Worm (Caenorhabditis elegans): ENCODE results near the gene ttr-33.
A peak's percentile ranks its signal among the peaks of the same experiment; 100 is the strongest.

Gene ttr-33

DNA sequence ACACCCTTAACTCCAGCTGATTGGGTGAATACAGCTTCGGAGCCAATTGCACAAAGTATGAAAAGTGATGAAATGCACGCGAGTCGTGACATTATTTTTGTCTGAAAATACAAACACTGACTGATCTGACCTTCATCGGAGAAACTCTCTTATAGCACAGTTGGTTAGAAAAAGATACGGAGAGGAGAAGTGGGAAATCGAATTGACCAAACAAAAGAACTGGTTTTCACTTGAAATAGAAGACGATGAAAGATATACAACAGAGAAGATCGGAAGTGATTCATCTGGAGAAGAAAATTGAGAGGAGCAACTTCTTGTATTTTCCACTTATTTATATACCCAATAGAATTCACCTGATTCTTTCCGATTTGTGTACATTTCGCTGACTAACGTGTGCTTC, at the start of gene ttr-33:
TSS of gene ttr-33 (minus strand) at position 101 of the 400 bp plus-strand sequence.
- TF ChIP-seq nhr-10 (tag; optimal IDR thresholded peaks at IDR 0.05) (no peak), zag-1 (tag; optimal IDR thresholded peaks at IDR 0.05) (no peak), sma-3 (GFP tag; optimal IDR thresholded peaks at IDR 0.05) (peak; percentile 12), nhr-11 (tag; optimal IDR thresholded peaks at IDR 0.05) (no peak), nhr-129 (tag; optimal IDR thresholded peaks at IDR 0.05) (no peak), skn-1 (tag; optimal IDR thresholded peaks at IDR 0.05) (no peak), sem-4 (tag; optimal IDR thresholded peaks at IDR 0.05) (no peak), sma-9 (GFP tag; optimal IDR thresholded peaks at IDR 0.05) (peak; percentile 22), sma-9 (tag; optimal IDR thresholded peaks at IDR 0.05) (no peak), nhr-23 (tag; optimal IDR thresholded peaks at IDR 0.05) (no peak), ceh-16 (tag; optimal IDR thresholded peaks at IDR 0.05) (no peak), nhr-25 (tag; optimal IDR thresholded peaks at IDR 0.05) (no peak), fos-1 (tag; optimal IDR thresholded peaks at IDR 0.05) (peak; percentile 12), lsy-2 (tag; optimal IDR thresholded peaks at IDR 0.05) (no peak), ztf-11 (tag; optimal IDR thresholded peaks at IDR 0.05) (no peak)

DNA sequence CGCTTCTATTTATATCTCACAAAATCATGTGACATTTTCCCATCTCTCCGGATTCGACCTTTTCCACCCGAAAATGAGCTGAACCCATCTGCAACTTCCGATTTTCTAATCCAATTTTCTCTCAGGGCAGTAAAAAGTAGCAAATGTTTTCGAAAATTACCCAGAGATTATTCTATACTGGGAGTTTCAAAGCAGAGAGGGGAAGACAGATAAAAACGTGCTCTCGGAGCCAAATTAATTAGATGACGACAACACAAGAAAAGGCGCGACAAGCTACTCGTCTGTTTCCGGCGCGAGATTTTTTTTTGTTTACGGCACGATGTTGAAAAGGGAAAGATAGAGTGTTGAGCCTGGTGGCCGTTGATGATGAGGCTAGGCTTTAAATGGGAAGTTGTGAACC, 46.7 kb upstream of the ttr-33 start:
- TF ChIP-seq unc-39 (tag; optimal IDR thresholded peaks at IDR 0.05) (no peak), nhr-12 (tag; optimal IDR thresholded peaks at IDR 0.05) (no peak), sem-4 (tag; optimal IDR thresholded peaks at IDR 0.05) (peak; percentile 3), C34F6.9 (tag; optimal IDR thresholded peaks at IDR 0.05) (peak; percentile 21), lin-13 (GFP tag; optimal IDR thresholded peaks at IDR 0.05) (no peak), nhr-129 (tag; optimal IDR thresholded peaks at IDR 0.05) (peak; percentile 19)

DNA sequence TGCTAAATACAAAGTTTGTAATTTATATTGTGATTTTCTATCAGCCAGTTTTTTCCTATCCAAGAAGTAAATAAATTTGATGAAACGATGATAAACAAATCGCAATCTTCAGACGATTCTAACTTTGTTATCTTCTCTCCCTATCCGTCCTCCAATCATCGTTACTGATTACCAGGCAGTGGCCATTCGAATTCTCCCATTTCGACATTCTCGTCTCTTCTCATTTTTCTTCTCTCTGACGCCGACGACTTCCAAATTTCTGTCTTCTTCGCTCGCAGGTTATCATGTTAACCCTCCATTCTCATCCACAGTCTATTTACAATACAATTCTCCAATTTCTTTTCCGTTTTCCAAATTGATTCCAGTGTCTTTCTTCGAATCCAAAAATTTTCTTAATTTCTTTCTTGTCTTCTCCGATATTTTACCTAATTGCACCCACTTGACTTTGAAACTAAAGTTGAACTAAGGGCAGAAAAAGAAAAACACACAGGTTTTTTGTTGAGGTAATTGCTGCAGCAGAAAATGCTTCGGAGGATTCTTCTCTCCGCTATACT, 40.8 kb upstream of the ttr-33 start, which contains the start of gene F40A3.2:
TSS of gene F40A3.2 (plus strand) at position 504 of the 554 bp plus-strand sequence.
- TF ChIP-seq blmp-1 (tag; optimal IDR thresholded peaks at IDR 0.05; ENCODE audit: insufficient read depth) (no peak), mdl-1 (tag; optimal IDR thresholded peaks at IDR 0.05) (no peak), gmeb-1 (tag; optimal IDR thresholded peaks at IDR 0.05) (peak; percentile 16), C34F6.9 (tag; optimal IDR thresholded peaks at IDR 0.05) (no peak), nhr-129 (tag; optimal IDR thresholded peaks at IDR 0.05) (peak; percentile 3)

DNA sequence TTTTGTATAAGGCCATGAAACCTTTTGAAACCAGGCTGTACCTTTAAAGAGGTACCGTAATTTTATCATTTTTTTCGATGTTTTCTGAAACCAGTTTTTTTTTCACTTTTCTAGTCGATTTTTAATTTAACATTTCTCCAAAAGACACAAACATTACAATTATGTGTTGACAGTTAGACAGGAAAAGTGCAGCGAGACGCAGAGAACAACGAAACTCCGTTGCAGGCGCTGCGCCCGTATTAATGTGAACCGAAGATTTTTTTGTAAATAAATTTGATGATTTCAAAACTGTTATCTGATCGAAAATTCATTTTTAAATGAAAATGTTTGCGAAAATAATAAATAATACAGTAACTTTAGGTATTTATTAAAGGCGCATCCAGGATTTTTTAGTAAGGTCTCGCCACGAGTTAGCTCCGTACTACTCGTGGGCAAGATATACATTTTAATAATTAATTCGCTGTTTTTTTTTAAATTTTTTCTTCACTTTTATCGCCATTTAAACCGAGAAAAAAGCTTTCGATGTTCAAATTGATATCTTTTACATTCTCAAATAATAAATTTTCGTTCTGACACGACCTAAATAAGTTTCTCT, 39.3 kb upstream of the ttr-33 start, which contains the start of gene F40A3.3:
TSS of gene F40A3.3 (plus strand) at position 564 of the 595 bp plus-strand sequence.
- TF ChIP-seq nhr-237 (tag; optimal IDR thresholded peaks at IDR 0.05) (no peak), fos-1 (tag; optimal IDR thresholded peaks at IDR 0.05) (no peak), lsy-2 (tag; optimal IDR thresholded peaks at IDR 0.05) (peak in 1 of 2 experiments; percentile 12), egl-27 (tag; optimal IDR thresholded peaks at IDR 0.05) (no peak), unc-62 (GFP tag; optimal IDR thresholded peaks at IDR 0.05) (no peak), nhr-10 (tag; optimal IDR thresholded peaks at IDR 0.05) (no peak), unc-39 (tag; optimal IDR thresholded peaks at IDR 0.05) (no peak), ceh-82 (tag; optimal IDR thresholded peaks at IDR 0.05) (no peak), nhr-129 (tag; optimal IDR thresholded peaks at IDR 0.05) (peak; percentile 1), unc-55 (GFP tag; optimal IDR thresholded peaks at IDR 0.05) (peak; percentile 2), nhr-6 (tag; optimal IDR thresholded peaks at IDR 0.05) (no peak), nhr-25 (tag; optimal IDR thresholded peaks at IDR 0.05) (no peak)

DNA sequence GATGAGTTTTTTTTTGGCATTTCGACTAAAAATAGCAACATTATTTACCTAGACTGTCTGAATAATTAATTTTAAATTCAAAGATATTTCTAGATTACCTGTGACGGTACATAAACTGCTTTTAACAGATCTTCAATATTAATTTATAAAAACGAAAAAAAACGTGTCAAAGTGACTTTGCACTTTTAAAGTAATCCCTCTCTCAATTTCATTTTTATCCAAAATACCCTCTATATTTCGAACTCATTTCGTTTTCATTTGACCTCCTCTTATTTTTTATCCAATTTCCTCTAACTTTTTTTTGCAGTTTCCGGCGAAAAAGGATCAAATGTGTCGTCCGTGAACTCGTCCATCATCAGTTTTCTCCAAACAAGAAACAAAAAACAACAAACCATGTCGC, 37.7 kb upstream of the ttr-33 start, which contains the start of gene F40A3.4:
TSS of gene F40A3.4 (plus strand) at position 301 of the 400 bp plus-strand sequence.
- TF ChIP-seq dmd-4 (tag; optimal IDR thresholded peaks at IDR 0.05) (no peak), aly-2 (tag; optimal IDR thresholded peaks at IDR 0.05) (no peak), skn-1 (tag; optimal IDR thresholded peaks at IDR 0.05) (no peak), R02D3.7 (tag; optimal IDR thresholded peaks at IDR 0.05) (no peak), ceh-16 (tag; optimal IDR thresholded peaks at IDR 0.05) (no peak), F13H6.1 (tag; optimal IDR thresholded peaks at IDR 0.05) (no peak), alr-1 (tag; optimal IDR thresholded peaks at IDR 0.05) (no peak), mab-5 (tag; optimal IDR thresholded peaks at IDR 0.05) (no peak), lin-13 (GFP tag; optimal IDR thresholded peaks at IDR 0.05) (no peak), mbf-1 (tag; optimal IDR thresholded peaks at IDR 0.05) (no peak), zag-1 (tag; optimal IDR thresholded peaks at IDR 0.05) (no peak), nhr-11 (tag; optimal IDR thresholded peaks at IDR 0.05) (no peak), sma-9 (GFP tag; optimal IDR thresholded peaks at IDR 0.05) (no peak), sma-9 (tag; optimal IDR thresholded peaks at IDR 0.05) (no peak), lin-39 (tag; optimal IDR thresholded peaks at IDR 0.05) (no peak), ceh-82 (tag; optimal IDR thresholded peaks at IDR 0.05) (no peak), elt-1 (tag; optimal IDR thresholded peaks at IDR 0.05) (no peak), nhr-12 (tag; optimal IDR thresholded peaks at IDR 0.05) (no peak)

Measured in whole organism, L2 larva.